Fruit fly (Drosophila melanogaster): ENCODE measurements around the gene CG43092.

Gene CG43092

DNA sequence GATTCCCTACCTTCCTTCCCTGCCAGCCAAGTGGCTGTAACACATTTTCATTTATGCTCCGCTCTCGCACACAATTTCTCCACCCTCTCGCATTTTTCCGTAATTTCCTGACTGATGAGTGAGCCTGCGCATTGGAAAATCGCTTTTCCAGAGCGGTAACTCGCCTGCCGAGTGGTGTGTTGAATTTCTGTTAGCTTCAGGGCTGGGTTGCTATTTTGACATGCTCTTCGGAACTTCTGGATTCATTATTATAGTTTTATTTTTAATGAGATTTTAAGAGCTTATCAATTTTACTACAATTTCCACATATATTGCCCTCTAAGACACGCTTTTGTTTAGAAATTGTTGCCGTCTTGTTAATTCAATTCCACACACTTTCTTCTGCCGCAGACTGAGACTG is 16.5 kb downstream of the CG43092 start:
- TF ChIP-seq CG11093 (GFP tag; IDR thresholded peaks at IDR 0.05) (no peak), CG15514 (GFP tag; optimal IDR thresholded peaks at IDR 0.05) (peak; percentile 96), ci (GFP tag; IDR thresholded peaks at IDR 0.05) (0 out of 3 replicates have a peak, but pooled peaks have one; percentile 9), CG2199 (GFP tag; IDR thresholded peaks at IDR 0.05) (0 out of 3 replicates have a peak, but pooled peaks have one; percentile 29), hbn (GFP tag; IDR thresholded peaks at IDR 0.05; ENCODE audit: partially characterized antibody) (no peak), Deaf1 (tag; optimal IDR thresholded peaks at IDR 0.05) (peak; percentile 11), ewg (GFP tag; optimal IDR thresholded peaks at IDR 0.05) (peak; percentile 81), Hr51 (GFP tag; optimal IDR thresholded peaks at IDR 0.05) (no peak), Neu2 (GFP tag; optimal IDR thresholded peaks at IDR 0.05; ENCODE audit: borderline replicate concordance) (no peak), chn (GFP tag; optimal IDR thresholded peaks at IDR 0.05) (no peak), Trl (optimal IDR thresholded peaks at IDR 0.05) (peak in 1 of 2 experiments; percentile 38), Trl (GFP tag; optimal IDR thresholded peaks at IDR 0.05) (no peak), z (GFP tag; IDR thresholded peaks at IDR 0.05) (peak; percentile 37; the same call in 1 of the 3 replicates), onecut (GFP tag; IDR thresholded peaks at IDR 0.05) (0 out of 2 replicates have a peak, but pooled peaks have one; percentile 28), CG7928 (GFP tag; optimal IDR thresholded peaks at IDR 0.05) (peak; percentile 73), row (GFP tag; IDR thresholded peaks at IDR 0.05) (peak; percentile 27; the same call in 1 of the 3 replicates), sens (GFP tag) (peak; percentile 37), CG18599 (GFP tag; optimal IDR thresholded peaks at IDR 0.05) (peak; percentile 21)

- TF ChIP-seq ind (GFP tag; optimal IDR thresholded peaks at IDR 0.05) (no peak), H15 (GFP tag; IDR thresholded peaks at IDR 0.05) (0 out of 3 replicates have a peak, but pooled peaks have one; percentile 8), CG2199 (GFP tag; IDR thresholded peaks at IDR 0.05) (0 out of 3 replicates have a peak, but pooled peaks have one; percentile 22), Med (GFP tag) (peak; percentile 20), Awh (GFP tag; IDR thresholded peaks at IDR 0.05) (peak; percentile 65; the same call in 1 of the 2 replicates), CG9215 (GFP tag; IDR thresholded peaks at IDR 0.05) (no peak), hkb (optimal IDR thresholded peaks at IDR 0.05) (peak; percentile 36), hkb (GFP tag; IDR thresholded peaks at IDR 0.05) (no peak), CG14860 (GFP tag; IDR thresholded peaks at IDR 0.05; ENCODE audit: partially characterized antibody) (no peak), oc (tag; optimal IDR thresholded peaks at IDR 0.05) (peak; percentile 18), Blimp-1 (GFP tag; optimal IDR thresholded peaks at IDR 0.05) (peak; percentile 95), Opbp (GFP tag; IDR thresholded peaks at IDR 0.05; ENCODE audit: partially characterized antibody) (peak; percentile 20; the same call in 1 of the 3 replicates), crol (GFP tag; IDR thresholded peaks at IDR 0.05) (peak; percentile 62), sqz (GFP tag; optimal IDR thresholded peaks at IDR 0.05) (peak; percentile 29), tup (GFP tag; optimal IDR thresholded peaks at IDR 0.05) (no peak), sd (tag; optimal IDR thresholded peaks at IDR 0.05) (peak; percentile 65), Hr78 (GFP tag; optimal IDR thresholded peaks at IDR 0.05) (peak in 1 of 2 experiments; percentile 80), chm (GFP tag; IDR thresholded peaks at IDR 0.05) (0 out of 2 replicates have a peak, but pooled peaks have one; percentile 34), sc (optimal IDR thresholded peaks at IDR 0.05) (no peak), sc (GFP tag; optimal IDR thresholded peaks at IDR 0.05) (no peak), CG15601 (tag; optimal IDR thresholded peaks at IDR 0.05) (peak; percentile 2), CG18476 (GFP tag; optimal IDR thresholded peaks at IDR 0.05) (peak; percentile 72)
These were observed 17.8 kb downstream of the CG43092 start for dm6 chr3R:22751698-22752097.

Measured in whole organism, embryonic.